Fruit fly (Drosophila melanogaster) whole organism, prepupa: ENCODE results near the gene Cyp311a1.

ENCODE experiments used
- Blimp-1 ChIP-seq: fragments of 200-800 bp; sonication (Bioruptor generic); optimal IDR thresholded peaks from 3 replicates; lab custom pipeline; 2017; ENCODE audit warnings: missing biosample characterization, missing genetic modification characterization, mild to moderate bottlenecking, moderate library complexity, missing genetic modification reagents
- CG10631 ChIP-seq: fragments of 200-800 bp; sonication (Bioruptor generic); optimal IDR thresholded peaks from 2 replicates; lab custom pipeline; 2016; ENCODE audit warnings: missing biosample characterization, missing genetic modification characterization
- CG10669 ChIP-seq: fragments of 200-800 bp; sonication (Bioruptor generic); optimal IDR thresholded peaks from 3 replicates; lab custom pipeline; 2018; ENCODE audit warnings: missing biosample characterization, mild to moderate bottlenecking, missing genetic modification characterization, moderate library complexity
- CG11294 ChIP-seq: fragments of 200-800 bp; sonication (Bioruptor generic); IDR thresholded peaks from 2 replicates; pipeline ENCODE4 v1.3.6; 2022; ENCODE audit warnings: missing biosample characterization, missing genetic modification characterization
- CG11762 ChIP-seq: fragments of 200-800 bp; sonication (Bioruptor generic); optimal IDR thresholded peaks from 3 replicates; lab custom pipeline; 2016; ENCODE audit warnings: missing biosample characterization, missing genetic modification characterization; ENCODE audit not compliant: insufficient read depth
- CG1621 ChIP-seq: fragments of 200-800 bp; sonication (Bioruptor generic); optimal IDR thresholded peaks from 3 replicates; lab custom pipeline; 2018; ENCODE audit warnings: missing biosample characterization, mild to moderate bottlenecking, missing genetic modification characterization
- CG3032 ChIP-seq: fragments of 200-800 bp; optimal IDR thresholded peaks from 2 replicates; lab custom pipeline; 2019; ENCODE audit warnings: missing biosample characterization, mild to moderate bottlenecking, missing genetic modification characterization, moderate library complexity
- CG31627 ChIP-seq: fragments of 200-800 bp; sonication (Bioruptor generic); optimal IDR thresholded peaks from 3 replicates; lab custom pipeline; 2016; ENCODE audit warnings: missing biosample characterization, missing genetic modification characterization
- CG32006 ChIP-seq: fragments of 200-800 bp; sonication (Bioruptor generic); optimal IDR thresholded peaks from 3 replicates; lab custom pipeline; 2017; ENCODE audit warnings: missing biosample characterization, mild to moderate bottlenecking, missing genetic modification characterization
- CG34406 ChIP-seq: fragments of 200-800 bp; sonication (Bioruptor generic); optimal IDR thresholded peaks from 3 replicates; lab custom pipeline; 2016; ENCODE audit warnings: missing biosample characterization, missing genetic modification characterization
- CG6276 ChIP-seq: fragments of 200-800 bp; sonication (Bioruptor generic); optimal IDR thresholded peaks from 2 replicates; lab custom pipeline; 2017; ENCODE audit warnings: missing biosample characterization, mild to moderate bottlenecking, missing genetic modification characterization
- CG6792 ChIP-seq: fragments of 200-800 bp; sonication (Bioruptor generic); optimal IDR thresholded peaks from 3 replicates; lab custom pipeline; 2016; ENCODE audit warnings: missing biosample characterization, missing genetic modification characterization
- CG6808 ChIP-seq: fragments of 200-800 bp; sonication (Bioruptor generic); optimal IDR thresholded peaks from 3 replicates; lab custom pipeline; 2017; ENCODE audit warnings: missing biosample characterization, missing genetic modification characterization, mild to moderate bottlenecking, moderate library complexity, missing genetic modification reagents
- CG6854 ChIP-seq: fragments of 200-800 bp; sonication (Bioruptor generic); optimal IDR thresholded peaks from 2 replicates; lab custom pipeline; 2017; ENCODE audit warnings: missing biosample characterization, mild to moderate bottlenecking, missing genetic modification characterization
- CG7368 ChIP-seq: fragments of 200-800 bp; sonication (Bioruptor generic); optimal IDR thresholded peaks from 3 replicates; lab custom pipeline; 2016; ENCODE audit warnings: missing biosample characterization, missing genetic modification characterization
- CG8119 ChIP-seq: fragments of 200-800 bp; sonication (Bioruptor generic); IDR thresholded peaks from 3 replicates; pipeline ENCODE4 v1.3.6; 2022; ENCODE audit warnings: missing biosample characterization, missing genetic modification characterization
- CG8319 ChIP-seq: fragments of 200-800 bp; sonication (Bioruptor generic); optimal IDR thresholded peaks from 3 replicates; lab custom pipeline; 2016; ENCODE audit warnings: missing biosample characterization, missing genetic modification characterization
- CG8632 ChIP-seq: fragments of 200-800 bp; sonication (Bioruptor generic); optimal IDR thresholded peaks from 3 replicates; lab custom pipeline; 2016; ENCODE audit warnings: missing biosample characterization, missing genetic modification characterization
- CG9139 ChIP-seq: fragments of 200-800 bp; sonication (Bioruptor generic); optimal IDR thresholded peaks from 3 replicates; lab custom pipeline; 2017; ENCODE audit warnings: missing biosample characterization, mild to moderate bottlenecking, missing genetic modification characterization
- Eip93F ChIP-seq: fragments of 200-800 bp; sonication (Bioruptor generic); optimal IDR thresholded peaks from 2 replicates; lab custom pipeline; 2016; ENCODE audit warnings: missing biosample characterization, mild to moderate bottlenecking, missing genetic modification characterization
- Ets21C ChIP-seq: fragments of 200-800 bp; sonication (Bioruptor generic); optimal IDR thresholded peaks from 3 replicates; lab custom pipeline; 2016; ENCODE audit warnings: missing biosample characterization, missing genetic modification characterization
- Ets96B ChIP-seq: fragments of 200-800 bp; optimal IDR thresholded peaks from 2 replicates; lab custom pipeline; 2019; ENCODE audit warnings: missing biosample characterization, mild to moderate bottlenecking, missing genetic modification characterization, moderate library complexity
- Gug ChIP-seq: fragments of 200-800 bp; sonication (Bioruptor generic); IDR thresholded peaks from 2 replicates; pipeline ENCODE4 v1.3.6; 2022; ENCODE audit warnings: missing biosample characterization, missing genetic modification characterization
- Hr38 ChIP-seq: sonication (Bioruptor generic); optimal IDR thresholded peaks from 2 replicates; lab custom pipeline; 2016; ENCODE audit warnings: missing biosample characterization, missing genetic modification characterization
- Hr39 ChIP-seq: fragments of 200-800 bp; sonication (Bioruptor generic); optimal IDR thresholded peaks from 2 replicates; lab custom pipeline; 2016; ENCODE audit warnings: missing biosample characterization, missing genetic modification characterization
- Hr4 ChIP-seq: fragments of 200-800 bp; sonication (Bioruptor generic); optimal IDR thresholded peaks from 3 replicates; lab custom pipeline; 2016; ENCODE audit warnings: missing biosample characterization, missing genetic modification characterization
- Lpt ChIP-seq: fragments of 200-800 bp; sonication (Bioruptor generic); optimal IDR thresholded peaks from 3 replicates; lab custom pipeline; 2016; ENCODE audit warnings: missing biosample characterization, missing genetic modification characterization
- Met ChIP-seq: fragments of 200-800 bp; sonication (Bioruptor generic); optimal IDR thresholded peaks from 3 replicates; lab custom pipeline; 2016; ENCODE audit warnings: missing biosample characterization, missing genetic modification characterization
- OdsH ChIP-seq: fragments of 200-800 bp; sonication (Bioruptor generic); optimal IDR thresholded peaks from 3 replicates; lab custom pipeline; 2016; ENCODE audit warnings: missing biosample characterization, missing genetic modification characterization
- Sox102F ChIP-seq: fragments of 200-800 bp; sonication (Bioruptor generic); optimal IDR thresholded peaks from 2 replicates; lab custom pipeline; 2016; ENCODE audit warnings: missing biosample characterization, mild to moderate bottlenecking, missing genetic modification characterization
- Sox15 ChIP-seq: fragments of 200-800 bp; sonication (Bioruptor generic); optimal IDR thresholded peaks from 3 replicates; lab custom pipeline; 2016; ENCODE audit warnings: missing biosample characterization, missing genetic modification characterization
- achi ChIP-seq: fragments of 200-800 bp; sonication (Bioruptor generic); optimal IDR thresholded peaks from 3 replicates; lab custom pipeline; 2016; ENCODE audit warnings: missing biosample characterization, missing genetic modification characterization
- acj6 ChIP-seq: fragments of 200-800 bp; sonication (Bioruptor generic); optimal IDR thresholded peaks from 3 replicates; lab custom pipeline; 2016; ENCODE audit warnings: missing biosample characterization, missing genetic modification characterization
- cyc ChIP-seq: fragments of 200-800 bp; sonication (Bioruptor generic); optimal IDR thresholded peaks from 3 replicates; lab custom pipeline; 2016; ENCODE audit warnings: missing biosample characterization, missing genetic modification characterization
- eg ChIP-seq: fragments of 200-800 bp; sonication (Bioruptor generic); IDR thresholded peaks from 3 replicates; pipeline ENCODE4 v1.3.6; 2022; ENCODE audit warnings: missing biosample characterization, missing genetic modification characterization
- esn ChIP-seq: fragments of 200-800 bp; sonication (Bioruptor generic); optimal IDR thresholded peaks from 2 replicates; lab custom pipeline; 2016; ENCODE audit warnings: missing biosample characterization, mild to moderate bottlenecking, missing genetic modification characterization, moderate library complexity
- fd59A ChIP-seq: fragments of 200-800 bp; sonication (Bioruptor generic); optimal IDR thresholded peaks from 2 replicates; lab custom pipeline; 2017; ENCODE audit warnings: missing biosample characterization, mild to moderate bottlenecking, missing genetic modification characterization, missing genetic modification reagents
- net ChIP-seq: fragments of 200-800 bp; sonication (Bioruptor generic); optimal IDR thresholded peaks from 3 replicates; lab custom pipeline; 2016; ENCODE audit warnings: missing biosample characterization, missing genetic modification characterization
- pdm3 ChIP-seq: fragments of 200-800 bp; sonication (Bioruptor generic); optimal IDR thresholded peaks from 3 replicates; lab custom pipeline; 2016; ENCODE audit warnings: missing biosample characterization, missing genetic modification characterization
- salr ChIP-seq, 2 experiments: fragments of 200-800 bp; sonication (Bioruptor generic); optimal IDR thresholded peaks; 3 replicates each; lab custom pipeline; 2016 to 2018; ENCODE audit warnings: missing biosample characterization in 2 of 2, missing genetic modification characterization in 2 of 2, mild to moderate bottlenecking in 1 of 2
- ss ChIP-seq, 2 experiments: fragments of 200-800 bp; sonication (Bioruptor generic); optimal IDR thresholded peaks; 2 replicates in 1 of 2; 3 replicates in 1 of 2; lab custom pipeline; 2017 to 2018; ENCODE audit warnings: mild to moderate bottlenecking in 2 of 2, missing biosample characterization in 2 of 2, missing genetic modification characterization in 2 of 2, moderate library complexity in 1 of 2
- svp ChIP-seq: fragments of 200-800 bp; sonication (Bioruptor generic); peaks from one replicate; lab custom pipeline; 2016; ENCODE audit warnings: missing biosample characterization, missing genetic modification characterization

The Cyp311a1 gene

DNA sequence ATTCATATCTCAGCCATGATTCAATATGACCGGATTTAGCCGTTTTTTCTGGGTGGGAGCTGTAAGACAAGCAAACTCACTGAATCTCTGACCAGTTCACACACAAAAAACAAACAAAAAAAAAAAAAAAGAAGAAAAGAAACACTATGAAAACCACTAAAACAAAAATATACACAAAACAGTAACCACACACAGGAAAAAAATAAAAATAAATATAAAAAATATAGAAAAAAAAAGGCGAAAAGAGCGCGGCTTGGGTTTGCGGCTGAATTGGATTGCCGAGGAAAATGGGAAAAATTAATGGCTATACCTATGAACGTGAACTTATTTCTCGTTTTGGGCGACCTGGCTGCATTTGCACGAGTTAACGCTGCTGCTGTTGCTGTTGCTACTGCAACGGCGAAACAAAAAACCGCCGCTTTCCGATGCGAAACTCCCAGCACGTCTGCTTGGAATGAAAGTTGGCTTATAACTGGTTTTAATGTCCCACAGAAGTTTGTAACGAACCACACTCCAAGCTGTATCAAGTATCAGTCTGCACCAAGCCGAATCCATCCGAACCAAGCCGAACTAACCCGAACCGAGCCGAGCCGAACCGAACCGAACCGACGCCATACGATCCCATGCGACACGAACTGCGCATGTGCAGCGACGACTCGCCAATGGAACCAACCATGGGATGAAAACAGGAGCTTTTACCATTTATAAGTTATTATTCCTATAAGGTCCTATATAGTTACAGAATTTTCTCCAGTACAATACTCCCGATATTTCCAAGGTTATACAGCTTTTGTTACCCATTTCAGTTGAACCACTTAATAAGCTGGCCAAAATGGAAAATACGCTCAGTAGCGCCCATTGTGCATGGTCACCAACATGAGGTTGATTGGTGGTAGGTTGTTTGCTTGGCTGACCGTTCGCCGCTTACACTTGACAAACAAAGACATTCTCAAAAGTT, 27.5 kb downstream of the Cyp311a1 start, which contains the start of gene fw (continued):
- TF ChIP-seq CG8632 (GFP tag; lab: Kevin White, UChicago) (no peak), fd59A (GFP tag; lab: Kevin White, UChicago) (no peak), achi (GFP tag; lab: Kevin White, UChicago) (peak; percentile 70), salr (GFP tag; optimal IDR thresholded peaks at IDR 0.05; lab: Kevin White, UChicago) (peak in 1 of 2 experiments; percentile 59), OdsH (GFP tag; lab: Kevin White, UChicago) (no peak), Sox15 (GFP tag; lab: Kevin White, UChicago) (no peak), CG11762 (no peak), Hr4 (GFP tag; lab: Kevin White, UChicago) (peak; percentile 87), cyc (GFP tag; lab: Kevin White, UChicago) (peak; percentile 73), svp (GFP tag; lab: Kevin White, UChicago) (peak; percentile 92), CG10669 (GFP tag; lab: Kevin White, UChicago) (peak; percentile 62), CG1621 (tag; lab: Kevin White, UChicago) (peak; percentile 68), ss (GFP tag; optimal IDR thresholded peaks at IDR 0.05; lab: Kevin White, UChicago) (no peak), net (GFP tag; lab: Kevin White, UChicago) (no peak), CG32006 (GFP tag; lab: Kevin White, UChicago) (no peak), eg (GFP tag; lab: Robert Waterston, UW) (peak; percentile 84), Sox102F (peak; percentile 83), esn (GFP tag; lab: Kevin White, UChicago) (peak; percentile 82), CG8119 (GFP tag; lab: Robert Waterston, UW) (peak; percentile 84), CG6854 (GFP tag; lab: Kevin White, UChicago) (no peak), CG11294 (GFP tag; lab: Robert Waterston, UW) (no peak), acj6 (peak; percentile 71), Gug (GFP tag; lab: Robert Waterston, UW) (peak; percentile 67; the same call in 1 of the 2 replicates)

DNA sequence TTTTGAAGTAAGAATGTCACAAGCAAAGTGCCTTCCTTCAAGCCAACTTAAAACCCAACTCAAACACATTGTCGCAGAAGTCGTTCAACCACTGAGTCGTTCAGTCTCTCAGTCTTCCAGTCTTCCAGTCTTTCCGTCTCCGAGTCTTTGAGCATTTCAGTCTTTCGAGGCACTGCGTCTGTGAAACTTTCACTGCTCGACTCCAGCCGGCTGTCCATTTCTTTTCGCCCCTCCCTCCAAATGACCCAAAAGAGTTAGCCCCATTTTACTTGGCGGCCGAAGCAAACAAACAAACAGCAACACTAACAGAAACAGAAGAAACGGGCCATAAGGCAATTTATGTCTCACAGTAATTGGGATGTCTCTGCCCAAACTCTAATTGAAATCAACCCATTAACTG, 30.3 kb downstream of the Cyp311a1 start:
- TF ChIP-seq CG7368 (GFP tag; lab: Kevin White, UChicago) (no peak), CG6276 (no peak), Blimp-1 (GFP tag; lab: Kevin White, UChicago) (peak; percentile 85), CG11294 (GFP tag; lab: Robert Waterston, UW) (no peak), cyc (GFP tag; lab: Kevin White, UChicago) (no peak)

DNA sequence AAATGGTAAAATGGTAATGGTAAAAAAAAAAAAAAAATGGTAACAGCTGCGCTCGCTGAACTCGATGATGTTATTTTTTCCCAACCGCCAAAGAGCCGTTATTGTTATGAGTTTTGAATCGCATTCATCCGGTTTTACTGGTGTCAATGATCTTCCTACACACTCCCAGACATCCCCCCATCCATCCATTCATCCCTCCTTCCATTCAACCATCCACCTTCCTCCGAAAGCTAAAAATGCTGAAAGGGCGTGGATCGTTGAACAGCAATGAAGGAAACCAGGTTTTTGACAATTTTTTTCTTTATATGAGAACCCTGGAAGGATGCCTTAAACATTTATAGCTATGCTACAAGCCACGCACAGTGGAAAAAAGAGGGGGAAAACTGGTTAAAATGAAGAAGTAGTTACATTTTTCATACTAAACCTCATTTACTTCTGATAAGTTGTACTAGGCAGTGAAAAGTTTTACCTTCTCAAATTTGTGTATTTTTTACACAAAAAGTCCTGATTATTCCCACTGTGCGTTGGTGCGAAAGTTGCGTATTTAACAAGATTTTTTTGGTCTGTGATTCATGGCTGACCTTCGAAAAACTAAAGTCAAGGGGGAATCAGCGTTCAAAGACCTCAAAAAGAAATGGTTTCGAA, 31.2 kb downstream of the Cyp311a1 start:
- TF ChIP-seq CG6792 (GFP tag; lab: Kevin White, UChicago) (peak; percentile 63), cyc (GFP tag; lab: Kevin White, UChicago) (peak; percentile 45), CG34406 (GFP tag; lab: Kevin White, UChicago) (peak; percentile 55), CG8119 (GFP tag; lab: Robert Waterston, UW) (peak; percentile 40; the same call in 2 of the 3 replicates), Ets96B (tag; lab: Kevin White, UChicago) (peak; percentile 63), Blimp-1 (GFP tag; lab: Kevin White, UChicago) (no peak), CG6808 (GFP tag; lab: Kevin White, UChicago) (peak; percentile 15), salr (GFP tag; optimal IDR thresholded peaks at IDR 0.05; lab: Kevin White, UChicago) (peak in 1 of 2 experiments; percentile 29), pdm3 (GFP tag; lab: Kevin White, UChicago) (peak; percentile 61), Lpt (GFP tag; lab: Kevin White, UChicago) (no peak), esn (GFP tag; lab: Kevin White, UChicago) (peak; percentile 61), CG32006 (GFP tag; lab: Kevin White, UChicago) (peak; percentile 45), OdsH (GFP tag; lab: Kevin White, UChicago) (peak; percentile 66), Ets21C (peak; percentile 23), Hr39 (GFP tag; lab: Kevin White, UChicago) (peak; percentile 57), Eip93F (GFP tag; lab: Kevin White, UChicago) (no peak), CG6854 (GFP tag; lab: Kevin White, UChicago) (no peak), CG9139 (no peak), CG8319 (peak; percentile 37), achi (GFP tag; lab: Kevin White, UChicago) (peak; percentile 57), Hr38 (GFP tag; lab: Kevin White, UChicago) (no peak), CG31627 (GFP tag; lab: Kevin White, UChicago) (peak; percentile 38), Met (GFP tag; lab: Kevin White, UChicago) (peak; percentile 67), Hr4 (GFP tag; lab: Kevin White, UChicago) (peak; percentile 45), CG10631 (GFP tag; lab: Kevin White, UChicago) (peak; percentile 41), CG11294 (GFP tag; lab: Robert Waterston, UW) (no peak), CG3032 (tag; lab: Kevin White, UChicago) (peak; percentile 60), eg (GFP tag; lab: Robert Waterston, UW) (peak; percentile 62; the same call in 2 of the 3 replicates), CG6276 (peak; percentile 37)
